Worm (Caenorhabditis elegans) whole organism, L4/young adult: ENCODE measurements around the gene trcs-1.

Experiments used
- W03F9.2 ChIP-seq: fragments of 150-350 bp; optimal IDR thresholded peaks from 2 replicates; lab custom pipeline; 2014; ENCODE audit warnings: missing biosample characterization, missing genetic modification characterization
- him-1 ChIP-seq: sonication (generic microtip); optimal IDR thresholded peaks from 2 replicates; lab custom pipeline; 2016; ENCODE audit warnings: missing genotype, missing genetic modification reagents, missing genetic modification characterization, missing compliant biosample characterization

DNA sequence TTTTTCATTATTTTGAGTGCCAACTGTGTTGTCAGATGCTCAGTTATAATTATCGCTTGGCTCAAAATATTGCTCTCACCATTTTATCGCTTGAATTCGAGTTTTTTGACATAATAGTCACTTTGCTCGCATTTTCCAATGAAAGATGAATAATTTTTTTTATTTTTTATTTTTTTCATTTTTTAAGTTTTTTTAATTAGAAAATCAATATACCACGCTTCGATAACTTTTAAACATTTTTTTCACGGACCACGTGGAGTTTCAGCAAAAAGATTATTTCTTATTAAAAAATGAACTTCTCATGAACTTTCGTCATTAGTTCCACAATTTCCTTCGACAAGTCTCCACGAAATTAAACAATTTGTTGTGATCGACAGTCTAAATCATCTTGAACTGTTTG is 26.1 kb upstream of the trcs-1 start, which contains the start of gene elt-1:
- TF ChIP-seq him-1 (tag; lab: Kevin White, UChicago) (no peak), W03F9.2 (no peak)
